Worm (Caenorhabditis elegans) whole organism, L4 larva: ENCODE results near the gene gos-28.

Experiments used
- ZK337.2 ChIP-seq: fragments of 200-800 bp; sonication (Bioruptor generic); IDR thresholded peaks from 2 replicates; pipeline ENCODE4 v1.3.6; 2022; ENCODE audit warnings: missing genetic modification reagents, missing genetic modification characterization, missing compliant biosample characterization
- ama-1 ChIP-seq: fragments of 150-350 bp; optimal IDR thresholded peaks from 2 replicates; lab custom pipeline; 2014; ENCODE audit warnings: inconsistent platforms, mixed read lengths
- ces-1 ChIP-seq: fragments of 150-350 bp; sonication (generic microtip); optimal IDR thresholded peaks from 4 replicates; lab custom pipeline; 2014; ENCODE audit warnings: missing biosample characterization, missing genetic modification reagents, missing genetic modification characterization
- fkh-10 ChIP-seq: fragments of 150-350 bp; optimal IDR thresholded peaks from 2 replicates; lab custom pipeline; 2014; ENCODE audit warnings: missing biosample characterization, missing genetic modification reagents, missing genetic modification characterization
- lin-15B ChIP-seq: fragments of 150-350 bp; sonication (generic microtip); optimal IDR thresholded peaks from 3 replicates; lab custom pipeline; 2014; ENCODE audit warnings: missing biosample characterization, missing genetic modification characterization
- nhr-10 ChIP-seq: fragments of 150-350 bp; optimal IDR thresholded peaks from 2 replicates; lab custom pipeline; 2014; ENCODE audit warnings: missing biosample characterization, missing genetic modification characterization
- nhr-41 ChIP-seq: fragments of 200-800 bp; sonication (Bioruptor generic); IDR thresholded peaks from 2 replicates; pipeline ENCODE4 v1.3.6; 2022; ENCODE audit warnings: missing genetic modification reagents, missing genetic modification characterization, missing compliant biosample characterization
- nhr-76 ChIP-seq: fragments of 150-350 bp; optimal IDR thresholded peaks from 2 replicates; lab custom pipeline; 2014; ENCODE audit warnings: missing biosample characterization, missing genetic modification characterization
- nhr-77 ChIP-seq: fragments of 150-350 bp; optimal IDR thresholded peaks from 2 replicates; lab custom pipeline; 2014; ENCODE audit warnings: missing biosample characterization, missing genetic modification characterization

ce11 chrIII:7375434-7375833 is 26.5 kb upstream of the gos-28 start:
- TF ChIP-seq ama-1 (lab: Kevin White, UChicago) (peak; percentile 3), ZK337.2 (GFP tag; lab: Robert Waterston, UW) (no peak), nhr-41 (GFP tag; lab: Robert Waterston, UW) (no peak), lin-15B (tag; lab: Kevin White, UChicago) (no peak), nhr-10 (tag; lab: Kevin White, UChicago) (no peak), ces-1 (GFP tag; lab: Kevin White, UChicago) (no peak), fkh-10 (no peak), nhr-77 (no peak), nhr-76 (tag; lab: Kevin White, UChicago) (no peak)
